Worm (Caenorhabditis elegans) whole organism, L1 larva: ENCODE results near the gene fli-1.

Experiments used
- C16A3.4 ChIP-seq: fragments of 150-350 bp; optimal IDR thresholded peaks from 2 replicates; lab custom pipeline; 2014; ENCODE audit warnings: missing biosample characterization, missing genetic modification characterization
- aly-2 ChIP-seq: fragments of 150-350 bp; optimal IDR thresholded peaks from 2 replicates; lab custom pipeline; 2014; ENCODE audit warnings: missing biosample characterization, missing genetic modification characterization
- blmp-1 ChIP-seq: fragments of 150-350 bp; optimal IDR thresholded peaks from 2 replicates; lab custom pipeline; 2014; ENCODE audit warnings: missing biosample characterization, missing genetic modification characterization
- ceh-82 ChIP-seq, 3 experiments: fragments of 150-350 bp in 1 of 3; sonication (generic microtip) in 2 of 3; optimal IDR thresholded peaks; 2 replicates each; lab custom pipeline; 2014 to 2017; ENCODE audit warnings: missing biosample characterization in 3 of 3, missing genetic modification characterization in 3 of 3
- dsc-1 ChIP-seq: sonication (generic microtip); optimal IDR thresholded peaks from 2 replicates; lab custom pipeline; 2016; ENCODE audit warnings: mild to moderate bottlenecking, missing genetic modification characterization, missing compliant biosample characterization
- efl-1 ChIP-seq, 4 experiments: fragments of 150-350 bp; optimal IDR thresholded peaks in 3 of 4; peaks in 1 of 4; 1 replicate in 1 of 4; 2 replicates in 3 of 4; lab custom pipeline; 2014; ENCODE audit warnings: missing biosample characterization in 2 of 4, missing genetic modification characterization in 2 of 4, missing genetic modification reagents in 2 of 4
- fkh-8 ChIP-seq: sonication (generic microtip); optimal IDR thresholded peaks from 2 replicates; lab custom pipeline; 2016; ENCODE audit warnings: mild to moderate bottlenecking, missing genetic modification characterization, missing compliant biosample characterization
- grh-1 ChIP-seq: fragments of 200-800 bp; sonication (Bioruptor generic); IDR thresholded peaks from 2 replicates; pipeline ENCODE4 v1.3.6; 2022; ENCODE audit warnings: missing genetic modification reagents, missing genetic modification characterization, missing compliant biosample characterization
- hlh-4 ChIP-seq: sonication (generic microtip); optimal IDR thresholded peaks from 2 replicates; lab custom pipeline; 2016; ENCODE audit warnings: mild to moderate bottlenecking, missing genetic modification characterization, missing compliant biosample characterization
- hpl-2 ChIP-seq: fragments of 150-350 bp; optimal IDR thresholded peaks from 2 replicates; lab custom pipeline; 2014; ENCODE audit warnings: missing biosample characterization, missing genetic modification reagents, missing genetic modification characterization
- irx-1 ChIP-seq: sonication (generic microtip); optimal IDR thresholded peaks from 2 replicates; lab custom pipeline; 2016; ENCODE audit warnings: missing genetic modification characterization, missing compliant biosample characterization
- jun-1 ChIP-seq: fragments of 150-350 bp; optimal IDR thresholded peaks from 2 replicates; lab custom pipeline; 2014; ENCODE audit warnings: missing biosample characterization, missing genetic modification reagents, missing genetic modification characterization
- lin-14 ChIP-seq: fragments of 200-800 bp; sonication (Bioruptor generic); optimal IDR thresholded peaks from 2 replicates; lab custom pipeline; 2018; ENCODE audit warnings: mild to moderate bottlenecking, missing genetic modification characterization, moderate library complexity, missing compliant biosample characterization
- lin-15B ChIP-seq: fragments of 150-350 bp; sonication (generic microtip); optimal IDR thresholded peaks from 3 replicates; lab custom pipeline; 2014; ENCODE audit warnings: missing biosample characterization, missing genetic modification characterization
- lin-39 ChIP-seq: fragments of 150-350 bp; optimal IDR thresholded peaks from 2 replicates; lab custom pipeline; 2014; ENCODE audit warnings: missing biosample characterization, missing genetic modification reagents, missing genetic modification characterization
- lir-3 ChIP-seq: sonication (generic microtip); optimal IDR thresholded peaks from 2 replicates; lab custom pipeline; 2016; ENCODE audit warnings: mild to moderate bottlenecking, missing genetic modification characterization, moderate library complexity, missing compliant biosample characterization; ENCODE audit not compliant: poor library complexity
- lsy-2 ChIP-seq, 2 experiments: fragments of 150-350 bp; optimal IDR thresholded peaks; 2 replicates each; lab custom pipeline; 2014; ENCODE audit warnings: missing biosample characterization in 2 of 2, missing genetic modification characterization in 2 of 2
- mep-1 ChIP-seq: fragments of 150-350 bp; optimal IDR thresholded peaks from 2 replicates; lab custom pipeline; 2014; ENCODE audit warnings: missing biosample characterization, missing genetic modification characterization
- nhr-12 ChIP-seq: sonication (generic microtip); optimal IDR thresholded peaks from 2 replicates; lab custom pipeline; 2017; ENCODE audit warnings: missing biosample characterization, missing genetic modification characterization
- nhr-19 ChIP-seq: fragments of 200-800 bp; sonication (Bioruptor generic); conservative IDR thresholded peaks from 2 replicates; pipeline ENCODE4 v1.3.6; 2022; ENCODE audit warnings: missing genetic modification characterization, missing compliant biosample characterization
- nhr-28 ChIP-seq: fragments of 150-350 bp; optimal IDR thresholded peaks from 2 replicates; lab custom pipeline; 2014; ENCODE audit warnings: missing biosample characterization, missing genetic modification characterization
- nhr-47 ChIP-seq: sonication (generic microtip); optimal IDR thresholded peaks from 2 replicates; lab custom pipeline; 2016; ENCODE audit warnings: mild to moderate bottlenecking, missing genetic modification characterization, moderate library complexity, missing compliant biosample characterization
- nhr-71 ChIP-seq: sonication (generic microtip); optimal IDR thresholded peaks from 2 replicates; lab custom pipeline; 2016; ENCODE audit warnings: mild to moderate bottlenecking, missing genetic modification characterization, moderate library complexity, missing compliant biosample characterization
- nhr-84 ChIP-seq: sonication (generic microtip); optimal IDR thresholded peaks from 2 replicates; lab custom pipeline; 2017; ENCODE audit warnings: missing biosample characterization, missing genetic modification characterization
- nhr-85 ChIP-seq: sonication (generic microtip); peaks from one replicate; lab custom pipeline; 2016; ENCODE audit warnings: missing genetic modification characterization, inconsistent platforms, missing compliant biosample characterization
- rnt-1 ChIP-seq: sonication (generic microtip); optimal IDR thresholded peaks from 2 replicates; lab custom pipeline; 2016; ENCODE audit warnings: mild to moderate bottlenecking, missing genetic modification characterization, moderate library complexity, missing compliant biosample characterization
- snpc-4 ChIP-seq: fragments of 150-350 bp; optimal IDR thresholded peaks from 2 replicates; lab custom pipeline; 2014; ENCODE audit warnings: missing biosample characterization, missing genetic modification characterization
- snu-23 ChIP-seq: sonication (generic microtip); optimal IDR thresholded peaks from 2 replicates; lab custom pipeline; 2016; ENCODE audit warnings: missing genetic modification characterization, missing compliant biosample characterization
- sox-4 ChIP-seq: sonication (generic microtip); optimal IDR thresholded peaks from 2 replicates; lab custom pipeline; 2016; ENCODE audit warnings: missing genetic modification characterization, missing compliant biosample characterization
- sptf-1 ChIP-seq: fragments of 150-350 bp; optimal IDR thresholded peaks from 2 replicates; lab custom pipeline; 2014; ENCODE audit warnings: missing biosample characterization, missing genetic modification characterization
- unc-86 ChIP-seq: sonication (generic microtip); optimal IDR thresholded peaks from 2 replicates; lab custom pipeline; 2016; ENCODE audit warnings: missing genetic modification characterization, missing compliant biosample characterization
- vab-15 ChIP-seq: sonication (generic microtip); optimal IDR thresholded peaks from 2 replicates; lab custom pipeline; 2017; ENCODE audit warnings: missing genotype, mild to moderate bottlenecking, missing genetic modification characterization, missing compliant biosample characterization
- xbp-1 ChIP-seq: sonication (generic microtip); optimal IDR thresholded peaks from 2 replicates; lab custom pipeline; 2016; ENCODE audit warnings: missing genetic modification characterization, missing compliant biosample characterization
- zag-1 ChIP-seq: fragments of 150-350 bp; optimal IDR thresholded peaks from 2 replicates; lab custom pipeline; 2014; ENCODE audit warnings: missing biosample characterization, missing genetic modification characterization
- ztf-11 ChIP-seq, 2 experiments: sonication (generic microtip); optimal IDR thresholded peaks; 2 replicates each; lab custom pipeline; 2016 to 2017; ENCODE audit warnings: missing genetic modification characterization in 2 of 2, missing biosample characterization in 1 of 2, missing compliant biosample characterization in 1 of 2

fli-1 gene

ce11 chrIII:8668717-8669116 lies 14.8 kb downstream of the fli-1 start:
- TF ChIP-seq blmp-1 (peak; percentile 23), ztf-11 (tag; optimal IDR thresholded peaks at IDR 0.05; lab: Kevin White, UChicago) (no peak), mep-1 (tag; lab: Kevin White, UChicago) (peak; percentile 16), snu-23 (GFP tag; lab: Kevin White, UChicago) (peak; percentile 34), efl-1 (optimal IDR thresholded peaks at IDR 0.05; lab: Kevin White, UChicago) (peak; percentile 0 to 9), efl-1 (GFP tag; optimal IDR thresholded peaks at IDR 0.05 in 1 of 2; lab: Kevin White, UChicago) (no peak)

- TF ChIP-seq rnt-1 (no peak), nhr-85 (no peak), sptf-1 (tag; lab: Kevin White, UChicago) (no peak), snpc-4 (tag; lab: Kevin White, UChicago) (no peak), xbp-1 (tag; lab: Kevin White, UChicago) (no peak), ceh-82 (tag; optimal IDR thresholded peaks at IDR 0.05; lab: Kevin White, UChicago) (no peak), hpl-2 (GFP tag; lab: Kevin White, UChicago) (no peak), mep-1 (tag; lab: Kevin White, UChicago) (no peak), grh-1 (GFP tag; lab: Robert Waterston, UW) (no peak), nhr-84 (no peak), hlh-4 (tag; lab: Kevin White, UChicago) (no peak), nhr-12 (no peak), nhr-19 (GFP tag; lab: Robert Waterston, UW) (no peak)
Measured at ce11 chrIII:8667382-8667781, 16.2 kb downstream of the fli-1 start, which contains the start of gene dpy-19. TSS of gene dpy-19 (minus strand) at chrIII:8667482.

- TF ChIP-seq jun-1 (tag; lab: Kevin White, UChicago) (no peak), nhr-47 (tag; lab: Kevin White, UChicago) (peak; percentile 27), sox-4 (tag; lab: Kevin White, UChicago) (peak; percentile 55), lin-14 (peak; percentile 46), lir-3 (tag; lab: Kevin White, UChicago) (peak; percentile 18), fkh-8 (peak; percentile 70), nhr-84 (no peak), C16A3.4 (tag; lab: Kevin White, UChicago) (no peak), irx-1 (peak; percentile 13), dsc-1 (tag; lab: Kevin White, UChicago) (peak; percentile 14), aly-2 (tag; lab: Kevin White, UChicago) (no peak), zag-1 (tag; lab: Kevin White, UChicago) (no peak), nhr-71 (tag; lab: Kevin White, UChicago) (peak; percentile 54), hlh-4 (tag; lab: Kevin White, UChicago) (peak; percentile 8), lin-15B (tag; lab: Kevin White, UChicago) (no peak), unc-86 (tag; lab: Kevin White, UChicago) (no peak)
Measured at ce11 chrIII:8664897-8665388, 18.6 kb downstream of the fli-1 start, which contains the start of gene F22B7.1. TSS of gene F22B7.1 (plus strand) at chrIII:8665338.

ce11 chrIII:8663143-8663542 lies 20.4 kb downstream of the fli-1 start:
- peak; percentile 1 for TF ChIP-seq nhr-71 (tag; lab: Kevin White, UChicago)
- TF ChIP-seq snu-23 (GFP tag; lab: Kevin White, UChicago) = peak; percentile 28
- TF ChIP-seq vab-15 = no peak
- peak; percentile 60 for TF ChIP-seq nhr-85
- TF ChIP-seq lsy-2 (tag; optimal IDR thresholded peaks at IDR 0.05; lab: Kevin White, UChicago) = peak in 1 of 2 experiments; percentile 3
- TF ChIP-seq lin-14 = peak; percentile 45
- peak; percentile 1 for TF ChIP-seq mep-1 (tag; lab: Kevin White, UChicago)
- no peak for TF ChIP-seq lin-39 (tag; lab: Kevin White, UChicago)
- TF ChIP-seq blmp-1 = peak; percentile 59
- TF ChIP-seq nhr-28 = no peak
- peak in 1 of 2 experiments; percentile 17 for TF ChIP-seq efl-1 (optimal IDR thresholded peaks at IDR 0.05; lab: Kevin White, UChicago)
- no peak for TF ChIP-seq efl-1 (GFP tag; optimal IDR thresholded peaks at IDR 0.05 in 1 of 2; lab: Kevin White, UChicago)
